Fruit fly (Drosophila melanogaster): ENCODE measurements around the gene CG14907.
A peak's percentile ranks its signal among the peaks of the same experiment; 100 is the strongest.

The CG14907 gene

dm6 chr3R:16646952-16647715 lies 5.0 kb downstream of the CG14907 start, which contains the start of the genes CG10324 and CCT3 (continued):
- TF ChIP-seq ssp (GFP tag; IDR thresholded peaks at IDR 0.05): peak; percentile 90
- peak; percentile 82 for TF ChIP-seq CG8924 (tag; optimal IDR thresholded peaks at IDR 0.05)
- no peak for TF ChIP-seq bowl (GFP tag; IDR thresholded peaks at IDR 0.05)
- no peak for TF ChIP-seq Hr78 (GFP tag; optimal IDR thresholded peaks at IDR 0.05)
- no peak for TF ChIP-seq CG33213 (GFP tag; optimal IDR thresholded peaks at IDR 0.05)
- TF ChIP-seq trem (tag; optimal IDR thresholded peaks at IDR 0.05): peak; percentile 46
- peak; percentile 44 for TF ChIP-seq CG10654 (GFP tag; optimal IDR thresholded peaks at IDR 0.05)
- peak; percentile 25; the same call in 1 of the 3 replicates for TF ChIP-seq Aef1 (GFP tag; IDR thresholded peaks at IDR 0.05)
- TF ChIP-seq klu (GFP tag; IDR thresholded peaks at IDR 0.05): no peak
- peak; percentile 42 for TF ChIP-seq zfh2 (GFP tag; optimal IDR thresholded peaks at IDR 0.05)
- TF ChIP-seq Blimp-1 (GFP tag; optimal IDR thresholded peaks at IDR 0.05): no peak
- no peak for TF ChIP-seq CG11456 (GFP tag; IDR thresholded peaks at IDR 0.05)
- TF ChIP-seq CG7928 (GFP tag; optimal IDR thresholded peaks at IDR 0.05): peak; percentile 26
- TF ChIP-seq CG17328 (GFP tag; IDR thresholded peaks at IDR 0.05): peak; percentile 40; the same call in 1 of the 2 replicates
- TF ChIP-seq seq (GFP tag; IDR thresholded peaks at IDR 0.05): peak; percentile 40; the same call in 1 of the 2 replicates
- no peak for TF ChIP-seq fru (optimal IDR thresholded peaks at IDR 0.05)
- peak; percentile 62 for TF ChIP-seq BtbVII (GFP tag; optimal IDR thresholded peaks at IDR 0.05)
- TF ChIP-seq CG1603 (tag; optimal IDR thresholded peaks at IDR 0.05): peak; percentile 51
- TF ChIP-seq az2 (GFP tag; optimal IDR thresholded peaks at IDR 0.05): peak; percentile 61
- no peak; the same call in 1 of the 2 replicates for TF ChIP-seq CG14667 (GFP tag; IDR thresholded peaks at IDR 0.05)
- TF ChIP-seq sug (tag; optimal IDR thresholded peaks at IDR 0.05): peak; percentile 77
- TF ChIP-seq pan (optimal IDR thresholded peaks at IDR 0.05): no peak
- peak in 1 of 2 experiments; percentile 72 for TF ChIP-seq pan (GFP tag; optimal IDR thresholded peaks at IDR 0.05 in 1 of 2, IDR thresholded peaks at IDR 0.05 in 1 of 2)
- peak; percentile 21 for TF ChIP-seq slp2 (GFP tag; optimal IDR thresholded peaks at IDR 0.05)
- no peak for TF ChIP-seq sr (GFP tag; IDR thresholded peaks at IDR 0.05)
- no peak for TF ChIP-seq pb (GFP tag; optimal IDR thresholded peaks at IDR 0.05)
- peak; percentile 26 for TF ChIP-seq CG6854 (GFP tag; optimal IDR thresholded peaks at IDR 0.05)
- peak; percentile 87 for TF ChIP-seq CoRest (tag; optimal IDR thresholded peaks at IDR 0.05)
- no peak for TF ChIP-seq ewg (GFP tag; optimal IDR thresholded peaks at IDR 0.05)
- TF ChIP-seq Atf3 (GFP tag; optimal IDR thresholded peaks at IDR 0.05): peak; percentile 22
- peak; percentile 87 for TF ChIP-seq Ets65A (GFP tag)
- peak; percentile 85 for TF ChIP-seq CG7357 (GFP tag; IDR thresholded peaks at IDR 0.05)
- peak; percentile 60 for TF ChIP-seq NFAT (GFP tag; IDR thresholded peaks at IDR 0.05)
- TF ChIP-seq Rx (GFP tag; IDR thresholded peaks at IDR 0.05): no peak; the same call in 1 of the 2 replicates
- TF ChIP-seq Antp (GFP tag; optimal IDR thresholded peaks at IDR 0.05): no peak
- peak; percentile 9 for TF ChIP-seq CG1792 (GFP tag; optimal IDR thresholded peaks at IDR 0.05)
- TF ChIP-seq CG5953 (GFP tag; IDR thresholded peaks at IDR 0.05): no peak
- peak; percentile 50 for TF ChIP-seq pho (GFP tag; optimal IDR thresholded peaks at IDR 0.05)
- no peak for TF ChIP-seq sc (optimal IDR thresholded peaks at IDR 0.05)
- peak; percentile 50 for TF ChIP-seq sc (GFP tag; optimal IDR thresholded peaks at IDR 0.05)
- TF ChIP-seq YL-1 (GFP tag; optimal IDR thresholded peaks at IDR 0.05): no peak
- TF ChIP-seq bsh (GFP tag; optimal IDR thresholded peaks at IDR 0.05): peak in 1 of 2 experiments; percentile 67
- TF ChIP-seq CG12744 (GFP tag; optimal IDR thresholded peaks at IDR 0.05): no peak
- TF ChIP-seq bab2 (GFP tag; optimal IDR thresholded peaks at IDR 0.05): peak; percentile 56
- peak; percentile 34 for TF ChIP-seq maf-S (GFP tag; optimal IDR thresholded peaks at IDR 0.05)
- no peak for TF ChIP-seq ab (GFP tag; optimal IDR thresholded peaks at IDR 0.05)
- TF ChIP-seq nmo (GFP tag; optimal IDR thresholded peaks at IDR 0.05): peak; percentile 83
- peak; percentile 24; the same call in 1 of the 2 replicates for TF ChIP-seq CG8765 (GFP tag; IDR thresholded peaks at IDR 0.05)
- TF ChIP-seq CG10366 (GFP tag; IDR thresholded peaks at IDR 0.05): no peak; the same call in 1 of the 2 replicates
- TF ChIP-seq en (GFP tag; optimal IDR thresholded peaks at IDR 0.05): no peak
- TF ChIP-seq CG10979 (tag; optimal IDR thresholded peaks at IDR 0.05): peak; percentile 57

Data from whole organism, embryonic.